Worm (Caenorhabditis elegans) whole organism, dauer: ENCODE measurements around the gene C09E8.1.
"Not testable (repeated sequence)": the region's sequence is repeated elsewhere in the genome, so short reads cannot be mapped to it uniquely, and the experiment has no call there.

ENCODE experiments used
- unc-62 ChIP-seq: sonication (generic microtip); optimal IDR thresholded peaks from 2 replicates; lab custom pipeline; 2017; ENCODE audit warnings: missing biosample characterization, missing genetic modification reagents, missing genetic modification characterization

The C09E8.1 gene

DNA sequence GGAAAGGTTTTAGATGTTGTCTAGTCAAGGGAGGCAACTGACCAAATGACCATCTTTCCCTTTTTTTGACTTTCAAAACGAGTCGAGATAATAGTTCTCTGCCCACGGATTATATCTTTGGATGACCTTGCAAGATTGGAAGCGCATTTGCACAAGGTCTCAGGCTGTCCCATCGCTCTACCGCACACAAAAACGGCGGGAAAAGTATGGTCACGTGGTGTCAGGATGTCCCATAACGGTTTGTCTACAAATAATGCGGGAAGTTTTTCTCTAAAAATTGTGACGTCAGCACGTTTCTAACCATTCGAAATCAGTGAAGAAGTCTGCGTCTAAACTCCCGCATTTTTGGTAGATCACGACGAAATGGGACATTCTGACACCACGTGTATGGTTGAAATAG, 52.1 kb downstream of the C09E8.1 start, which contains the start of gene W04H10.6:
Gene W04H10.6, minus strand, starts transcription at position 101 of the 400 bp plus-strand sequence.
- TF ChIP-seq unc-62 = no peak

DNA sequence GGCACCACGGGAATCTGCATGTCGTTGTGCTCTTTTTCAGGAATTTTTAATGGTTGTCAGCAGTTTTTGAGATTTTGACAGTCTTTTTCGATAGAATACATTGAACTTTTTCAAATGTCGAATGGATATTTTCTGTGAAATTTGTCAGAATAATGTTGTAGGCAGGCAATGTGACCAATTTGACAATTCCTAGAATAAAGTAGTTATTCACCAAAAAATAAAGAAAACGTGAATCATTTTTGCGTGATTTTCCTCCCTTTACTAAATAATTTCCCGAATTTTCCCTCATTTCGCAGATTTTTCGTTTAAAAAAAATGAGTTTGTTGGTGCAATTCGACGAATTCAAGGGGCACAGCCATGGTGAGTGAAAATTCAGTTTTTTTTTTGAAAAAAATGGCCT, 52.5 kb downstream of the C09E8.1 start, which contains the start of gene W04H10.1:
Gene W04H10.1, plus strand, starts transcription at position 301 of the 400 bp plus-strand sequence.
- no peak for TF ChIP-seq unc-62

DNA sequence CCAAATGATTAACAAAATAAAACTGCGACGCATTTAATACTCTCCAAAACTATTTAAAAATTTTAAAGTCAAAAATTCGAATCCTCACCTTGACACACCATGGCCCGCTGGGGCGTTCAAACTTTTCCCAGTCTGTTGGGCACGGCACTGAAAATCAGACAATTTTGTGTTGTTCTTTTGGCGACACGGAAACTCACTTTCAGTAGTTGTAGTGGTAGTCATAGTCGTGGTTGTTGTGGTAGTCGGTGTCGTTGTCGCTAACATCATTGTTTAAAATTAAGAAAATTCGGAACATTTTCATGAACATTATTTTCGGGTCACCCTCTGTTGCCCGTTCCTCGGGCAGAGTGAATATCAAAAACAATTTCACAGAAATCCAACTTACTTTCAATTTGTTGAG, 56.1 kb downstream of the C09E8.1 start, which contains the start of gene clec-118:
Gene clec-118, minus strand, starts transcription at position 101 of the 400 bp plus-strand sequence.
- TF ChIP-seq unc-62 = not testable (repeated sequence)
